Worm (Caenorhabditis elegans): ENCODE measurements around the gene best-16.
A peak's percentile ranks its signal among the peaks of the same experiment; 100 is the strongest.

Gene best-16

ce11 chrIV:7188528-7189422 lies 6.9 kb downstream of the best-16 start, which contains the start of gene srlf-7 (continued):
- no peak for TF ChIP-seq lin-29 (GFP tag; IDR thresholded peaks at IDR 0.05)
- no peak for TF ChIP-seq rbr-2 (tag; optimal IDR thresholded peaks at IDR 0.05)
- no peak for TF ChIP-seq nhr-25 (tag; optimal IDR thresholded peaks at IDR 0.05; ENCODE audit: borderline replicate concordance, insufficient read depth)
- no peak for TF ChIP-seq hif-1 (tag; optimal IDR thresholded peaks at IDR 0.05)
- TF ChIP-seq ZK337.2 (GFP tag; IDR thresholded peaks at IDR 0.05): no peak
- peak; percentile 56; the same call in 1 of the 2 replicates for TF ChIP-seq pha-4 (GFP tag; IDR thresholded peaks at IDR 0.05)
- TF ChIP-seq pha-4 (tag; optimal IDR thresholded peaks at IDR 0.05): no peak
- TF ChIP-seq fkh-10 (GFP tag; optimal IDR thresholded peaks at IDR 0.05): peak; percentile 41
- peak; percentile 68; the same call in 1 of the 2 replicates for TF ChIP-seq nhr-41 (GFP tag; IDR thresholded peaks at IDR 0.05)
- peak; percentile 78 for TF ChIP-seq tra-1 (GFP tag; IDR thresholded peaks at IDR 0.05)
- TF ChIP-seq ceh-32 (tag; optimal IDR thresholded peaks at IDR 0.05; ENCODE audit: poor library complexity): no peak
- no peak for TF ChIP-seq zag-1 (tag; optimal IDR thresholded peaks at IDR 0.05)
- TF ChIP-seq fos-1 (tag; optimal IDR thresholded peaks at IDR 0.05): peak; percentile 52
- TF ChIP-seq hlh-11 (tag; optimal IDR thresholded peaks at IDR 0.05): peak; percentile 95
- TF ChIP-seq cey-2 (tag; optimal IDR thresholded peaks at IDR 0.05; ENCODE audit: borderline replicate concordance, insufficient read depth): peak; percentile 36
- TF ChIP-seq ceh-62 (tag; optimal IDR thresholded peaks at IDR 0.05): no peak
- no peak for TF ChIP-seq saeg-2 (GFP tag; IDR thresholded peaks at IDR 0.05)
- TF ChIP-seq php-3 (GFP tag; IDR thresholded peaks at IDR 0.05): peak; percentile 92
- no peak for TF ChIP-seq Y48G9A.11 (GFP tag; IDR thresholded peaks at IDR 0.05)
- TF ChIP-seq egl-43 (GFP tag; IDR thresholded peaks at IDR 0.05): no peak
- no peak for TF ChIP-seq dmd-8 (GFP tag; IDR thresholded peaks at IDR 0.05)
- TF ChIP-seq daf-8 (GFP tag; IDR thresholded peaks at IDR 0.05): no peak
- peak; percentile 32 for TF ChIP-seq nhr-11 (tag; optimal IDR thresholded peaks at IDR 0.05)
- TF ChIP-seq mep-1 (tag; optimal IDR thresholded peaks at IDR 0.05): peak; percentile 70
- peak; percentile 87 for TF ChIP-seq nhr-48 (tag; optimal IDR thresholded peaks at IDR 0.05)

ce11 chrIV:7188030-7188429 lies 7.6 kb downstream of the best-16 start, which contains the start of gene C42D4.13:
Gene C42D4.13 (minus strand): TSS chrIV:7188130.
- TF ChIP-seq lin-38 (GFP tag; IDR thresholded peaks at IDR 0.05): no peak
- no peak for TF ChIP-seq cey-2 (tag; optimal IDR thresholded peaks at IDR 0.05; ENCODE audit: borderline replicate concordance, insufficient read depth)
- TF ChIP-seq spr-3 (GFP tag; optimal IDR thresholded peaks at IDR 0.05): no peak
- no peak for TF ChIP-seq mes-2 (tag; optimal IDR thresholded peaks at IDR 0.05; ENCODE audit: poor library complexity, severe bottlenecking)

ce11 chrIV:7186756-7187155 lies 8.9 kb downstream of the best-16 start, which contains the start of gene str-249:
Gene str-249 (minus strand): TSS chrIV:7186856.
- TF ChIP-seq fos-1 (tag; optimal IDR thresholded peaks at IDR 0.05): no peak
- TF ChIP-seq aha-1 (tag): no peak
- TF ChIP-seq ztf-11 (tag; optimal IDR thresholded peaks at IDR 0.05): no peak
- no peak for TF ChIP-seq unc-39 (tag; optimal IDR thresholded peaks at IDR 0.05)
- TF ChIP-seq mep-1 (tag; optimal IDR thresholded peaks at IDR 0.05): no peak
- no peak for TF ChIP-seq nhr-11 (tag; optimal IDR thresholded peaks at IDR 0.05)
- no peak for TF ChIP-seq madf-9 (GFP tag; conservative IDR thresholded peaks at IDR 0.05)
- TF ChIP-seq daf-16 (GFP tag; optimal IDR thresholded peaks at IDR 0.05): no peak
- no peak for TF ChIP-seq daf-16 (tag; optimal IDR thresholded peaks at IDR 0.05)
- no peak for TF ChIP-seq nhr-6 (tag; optimal IDR thresholded peaks at IDR 0.05)
- no peak for TF ChIP-seq fkh-10 (GFP tag; optimal IDR thresholded peaks at IDR 0.05)
- TF ChIP-seq Y48G9A.11 (GFP tag; IDR thresholded peaks at IDR 0.05): no peak
- no peak for TF ChIP-seq F26F4.8 (GFP tag; conservative IDR thresholded peaks at IDR 0.05)
- TF ChIP-seq hlh-30 (tag; optimal IDR thresholded peaks at IDR 0.05; ENCODE audit: insufficient read depth): no peak
- TF ChIP-seq dmd-9 (GFP tag; IDR thresholded peaks at IDR 0.05): no peak
- no peak for TF ChIP-seq hif-1 (tag; optimal IDR thresholded peaks at IDR 0.05)
- no peak for TF ChIP-seq lir-3 (tag; optimal IDR thresholded peaks at IDR 0.05)
- no peak for TF ChIP-seq pha-4 (GFP tag; IDR thresholded peaks at IDR 0.05)
- TF ChIP-seq pha-4 (tag; optimal IDR thresholded peaks at IDR 0.05): no peak
- TF ChIP-seq saeg-2 (GFP tag; IDR thresholded peaks at IDR 0.05): no peak
- TF ChIP-seq mxl-3 (GFP tag; optimal IDR thresholded peaks at IDR 0.05): no peak

All from whole organism, L4 larva.